Worm (Caenorhabditis elegans) whole organism, L1 larva: Measurements from ENCODE around the gene T01B11.1.
A peak's percentile ranks its signal among the peaks of the same experiment; 100 is the strongest.

ENCODE experiments used
- C04F5.9 ChIP-seq: sonication (generic microtip); optimal IDR thresholded peaks from 2 replicates; lab custom pipeline; 2016; ENCODE audit warnings: missing genetic modification characterization, missing compliant biosample characterization
- C34B4.2 ChIP-seq: sonication (generic microtip); optimal IDR thresholded peaks from 2 replicates; lab custom pipeline; 2017; ENCODE audit warnings: mild to moderate bottlenecking, missing genetic modification characterization, missing compliant biosample characterization
- F16B12.6 ChIP-seq: fragments of 150-350 bp; optimal IDR thresholded peaks from 2 replicates; lab custom pipeline; 2014; ENCODE audit warnings: missing biosample characterization, missing genetic modification characterization
- Y116A8C.19 ChIP-seq: sonication (generic microtip); optimal IDR thresholded peaks from 2 replicates; lab custom pipeline; 2016; ENCODE audit warnings: missing compliant biosample characterization, missing genetic modification characterization, borderline replicate concordance
- aha-1 ChIP-seq: fragments of 150-350 bp; optimal IDR thresholded peaks from 2 replicates; lab custom pipeline; 2014; ENCODE audit warnings: missing biosample characterization, missing genetic modification characterization
- aly-2 ChIP-seq: fragments of 150-350 bp; optimal IDR thresholded peaks from 2 replicates; lab custom pipeline; 2014; ENCODE audit warnings: missing biosample characterization, missing genetic modification characterization
- blmp-1 ChIP-seq: fragments of 150-350 bp; optimal IDR thresholded peaks from 2 replicates; lab custom pipeline; 2014; ENCODE audit warnings: missing biosample characterization, missing genetic modification characterization
- ces-1 ChIP-seq: fragments of 150-350 bp; optimal IDR thresholded peaks from 2 replicates; lab custom pipeline; 2014; ENCODE audit warnings: missing biosample characterization, missing genetic modification reagents, missing genetic modification characterization
- efl-1 ChIP-seq, 4 experiments: fragments of 150-350 bp; optimal IDR thresholded peaks in 3 of 4; peaks in 1 of 4; 1 replicate in 1 of 4; 2 replicates in 3 of 4; lab custom pipeline; 2014; ENCODE audit warnings: missing biosample characterization in 2 of 4, missing genetic modification characterization in 2 of 4, missing genetic modification reagents in 2 of 4
- efl-3 ChIP-seq: fragments of 200-800 bp; sonication (Bioruptor generic); optimal IDR thresholded peaks from 2 replicates; lab custom pipeline; 2018; ENCODE audit warnings: mild to moderate bottlenecking, missing genetic modification characterization, missing compliant biosample characterization
- egl-13 ChIP-seq: sonication (generic microtip); optimal IDR thresholded peaks from 2 replicates; lab custom pipeline; 2016; ENCODE audit warnings: missing genotype, missing genetic modification reagents, missing genetic modification characterization, missing compliant biosample characterization
- egl-27 ChIP-seq, 2 experiments: fragments of 150-350 bp in 1 of 2; sonication (generic microtip); optimal IDR thresholded peaks; 3 replicates each; lab custom pipeline; 2017 to 2018; ENCODE audit warnings: missing biosample characterization in 2 of 2, missing genetic modification characterization in 2 of 2, missing genetic modification reagents in 2 of 2
- elt-2 ChIP-seq: sonication (generic microtip); optimal IDR thresholded peaks from 2 replicates; lab custom pipeline; 2016; ENCODE audit warnings: missing genetic modification characterization, mild to moderate bottlenecking, inconsistent platforms, missing compliant biosample characterization, missing genetic modification reagents
- elt-3 ChIP-seq, 6 experiments: fragments of 150-350 bp in 1 of 6; sonication (generic microtip); optimal IDR thresholded peaks; 2 replicates each; lab custom pipeline; 2017 to 2018; ENCODE audit warnings: missing biosample characterization in 6 of 6, missing genetic modification characterization in 6 of 6, inconsistent platforms in 1 of 6
- ets-5 ChIP-seq: fragments of 200-800 bp; sonication (Bioruptor generic); IDR thresholded peaks from 2 replicates; pipeline ENCODE4 v1.3.6; 2022; ENCODE audit warnings: missing genetic modification characterization, missing compliant biosample characterization
- fkh-10 ChIP-seq: sonication (generic microtip); optimal IDR thresholded peaks from 2 replicates; lab custom pipeline; 2017; ENCODE audit warnings: missing biosample characterization, missing genetic modification reagents, missing genetic modification characterization
- fkh-8 ChIP-seq: sonication (generic microtip); optimal IDR thresholded peaks from 2 replicates; lab custom pipeline; 2016; ENCODE audit warnings: mild to moderate bottlenecking, missing genetic modification characterization, missing compliant biosample characterization
- grh-1 ChIP-seq: fragments of 200-800 bp; sonication (Bioruptor generic); IDR thresholded peaks from 2 replicates; pipeline ENCODE4 v1.3.6; 2022; ENCODE audit warnings: missing genetic modification reagents, missing genetic modification characterization, missing compliant biosample characterization
- hlh-17 ChIP-seq: fragments of 200-800 bp; sonication (Bioruptor generic); optimal IDR thresholded peaks from 2 replicates; lab custom pipeline; 2018; ENCODE audit warnings: missing genetic modification characterization, mild to moderate bottlenecking, missing compliant biosample characterization, moderate library complexity, borderline replicate concordance
- jun-1 ChIP-seq: fragments of 150-350 bp; optimal IDR thresholded peaks from 2 replicates; lab custom pipeline; 2014; ENCODE audit warnings: missing biosample characterization, missing genetic modification reagents, missing genetic modification characterization
- lin-13 ChIP-seq: fragments of 150-350 bp; optimal IDR thresholded peaks from 2 replicates; lab custom pipeline; 2014; ENCODE audit warnings: missing biosample characterization, missing genetic modification reagents, missing genetic modification characterization
- lin-14 ChIP-seq: fragments of 200-800 bp; sonication (Bioruptor generic); optimal IDR thresholded peaks from 2 replicates; lab custom pipeline; 2018; ENCODE audit warnings: mild to moderate bottlenecking, missing genetic modification characterization, moderate library complexity, missing compliant biosample characterization
- lin-39 ChIP-seq: fragments of 150-350 bp; optimal IDR thresholded peaks from 2 replicates; lab custom pipeline; 2014; ENCODE audit warnings: missing biosample characterization, missing genetic modification reagents, missing genetic modification characterization
- lir-3 ChIP-seq: sonication (generic microtip); optimal IDR thresholded peaks from 2 replicates; lab custom pipeline; 2016; ENCODE audit warnings: mild to moderate bottlenecking, missing genetic modification characterization, moderate library complexity, missing compliant biosample characterization; ENCODE audit not compliant: poor library complexity
- lsy-2 ChIP-seq, 2 experiments: fragments of 150-350 bp; optimal IDR thresholded peaks; 2 replicates each; lab custom pipeline; 2014; ENCODE audit warnings: missing biosample characterization in 2 of 2, missing genetic modification characterization in 2 of 2
- mab-9 ChIP-seq: fragments of 200-800 bp; sonication (Bioruptor generic); IDR thresholded peaks from 2 replicates; pipeline ENCODE4 v1.3.6; 2022; ENCODE audit warnings: missing genetic modification reagents, missing genetic modification characterization, missing compliant biosample characterization
- mep-1 ChIP-seq: fragments of 150-350 bp; optimal IDR thresholded peaks from 2 replicates; lab custom pipeline; 2014; ENCODE audit warnings: missing biosample characterization, missing genetic modification characterization
- nhr-11 ChIP-seq: fragments of 150-350 bp; optimal IDR thresholded peaks from 2 replicates; lab custom pipeline; 2014; ENCODE audit warnings: missing biosample characterization, missing genetic modification characterization
- nhr-12 ChIP-seq: sonication (generic microtip); optimal IDR thresholded peaks from 2 replicates; lab custom pipeline; 2017; ENCODE audit warnings: missing biosample characterization, missing genetic modification characterization
- nhr-20 ChIP-seq: sonication (generic microtip); optimal IDR thresholded peaks from 2 replicates; lab custom pipeline; 2016; ENCODE audit warnings: mild to moderate bottlenecking, missing genetic modification characterization, missing compliant biosample characterization
- nhr-237 ChIP-seq: fragments of 150-350 bp; optimal IDR thresholded peaks from 2 replicates; lab custom pipeline; 2014; ENCODE audit warnings: missing biosample characterization, missing genetic modification characterization
- nhr-71 ChIP-seq: sonication (generic microtip); optimal IDR thresholded peaks from 2 replicates; lab custom pipeline; 2016; ENCODE audit warnings: mild to moderate bottlenecking, missing genetic modification characterization, moderate library complexity, missing compliant biosample characterization
- nhr-84 ChIP-seq: sonication (generic microtip); optimal IDR thresholded peaks from 2 replicates; lab custom pipeline; 2017; ENCODE audit warnings: missing biosample characterization, missing genetic modification characterization
- nhr-85 ChIP-seq: sonication (generic microtip); peaks from one replicate; lab custom pipeline; 2016; ENCODE audit warnings: missing genetic modification characterization, inconsistent platforms, missing compliant biosample characterization
- pag-3 ChIP-seq: sonication (generic microtip); optimal IDR thresholded peaks from 2 replicates; lab custom pipeline; 2017; ENCODE audit warnings: missing genetic modification characterization, mild to moderate bottlenecking, missing compliant biosample characterization, antibody characterized with exemption, borderline replicate concordance; ENCODE audit not compliant: insufficient read depth
- pax-3 ChIP-seq: fragments of 200-800 bp; sonication (Bioruptor generic); optimal IDR thresholded peaks from 2 replicates; lab custom pipeline; 2018; ENCODE audit warnings: mild to moderate bottlenecking, missing genetic modification characterization, moderate library complexity, missing compliant biosample characterization
- pqm-1 ChIP-seq: sonication (generic microtip); optimal IDR thresholded peaks from 3 replicates; lab custom pipeline; 2017; ENCODE audit warnings: missing biosample characterization, missing genetic modification characterization
- skn-1 ChIP-seq: fragments of 150-350 bp; optimal IDR thresholded peaks from 2 replicates; lab custom pipeline; 2014; ENCODE audit warnings: missing biosample characterization, missing genetic modification characterization
- snpc-4 ChIP-seq: fragments of 150-350 bp; optimal IDR thresholded peaks from 2 replicates; lab custom pipeline; 2014; ENCODE audit warnings: missing biosample characterization, missing genetic modification characterization
- sptf-1 ChIP-seq: fragments of 150-350 bp; optimal IDR thresholded peaks from 2 replicates; lab custom pipeline; 2014; ENCODE audit warnings: missing biosample characterization, missing genetic modification characterization
- swsn-7 ChIP-seq: sonication (generic microtip); optimal IDR thresholded peaks from 2 replicates; lab custom pipeline; 2016; ENCODE audit warnings: missing genetic modification characterization, missing compliant biosample characterization
- tbx-2 ChIP-seq: sonication (generic microtip); optimal IDR thresholded peaks from 2 replicates; lab custom pipeline; 2016; ENCODE audit warnings: missing genetic modification characterization, missing compliant biosample characterization
- unc-130 ChIP-seq: fragments of 150-350 bp; optimal IDR thresholded peaks from 2 replicates; lab custom pipeline; 2017; ENCODE audit warnings: missing biosample characterization, missing genetic modification characterization, inconsistent platforms
- unc-30 ChIP-seq: sonication (generic microtip); optimal IDR thresholded peaks from 2 replicates; lab custom pipeline; 2017; ENCODE audit warnings: missing biosample characterization, missing genetic modification characterization
- unc-86 ChIP-seq: sonication (generic microtip); optimal IDR thresholded peaks from 2 replicates; lab custom pipeline; 2016; ENCODE audit warnings: missing genetic modification characterization, missing compliant biosample characterization
- xbp-1 ChIP-seq: sonication (generic microtip); optimal IDR thresholded peaks from 2 replicates; lab custom pipeline; 2016; ENCODE audit warnings: missing genetic modification characterization, missing compliant biosample characterization
- ztf-11 ChIP-seq, 2 experiments: sonication (generic microtip); optimal IDR thresholded peaks; 2 replicates each; lab custom pipeline; 2016 to 2017; ENCODE audit warnings: missing genetic modification characterization in 2 of 2, missing biosample characterization in 1 of 2, missing compliant biosample characterization in 1 of 2
- ztf-4 ChIP-seq: fragments of 150-350 bp; optimal IDR thresholded peaks from 2 replicates; lab custom pipeline; 2014; ENCODE audit warnings: missing biosample characterization, missing genetic modification characterization

Gene T01B11.1

DNA sequence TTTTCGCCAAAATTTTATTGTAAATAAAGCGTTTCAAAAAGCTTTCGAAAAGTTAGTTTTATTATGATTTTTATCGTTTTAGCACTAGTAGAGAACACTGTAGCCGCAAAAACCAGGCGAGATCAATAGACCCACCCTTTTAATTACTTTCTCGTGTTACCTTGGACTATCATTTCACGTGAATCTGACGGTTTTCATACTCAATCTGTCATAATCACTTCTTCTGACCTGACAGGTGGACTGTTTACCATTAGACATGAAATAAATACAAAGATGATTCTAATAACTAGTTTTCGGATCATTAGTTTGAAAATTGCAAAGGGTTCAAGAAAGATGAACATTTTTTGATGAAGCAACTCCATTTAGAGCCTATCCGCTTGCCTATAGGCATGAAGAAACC is 16.1 kb downstream of the T01B11.1 start (continued):
- TF ChIP-seq lsy-2 (tag; optimal IDR thresholded peaks at IDR 0.05; lab: Kevin White, UChicago), result peak in 1 of 2 experiments; percentile 2
- no peak for TF ChIP-seq egl-27 (tag; optimal IDR thresholded peaks at IDR 0.05; lab: Kevin White, UChicago)
- TF ChIP-seq tbx-2 (tag; lab: Kevin White, UChicago), result peak; percentile 57
- no peak for TF ChIP-seq aha-1 (tag; lab: Kevin White, UChicago)

DNA sequence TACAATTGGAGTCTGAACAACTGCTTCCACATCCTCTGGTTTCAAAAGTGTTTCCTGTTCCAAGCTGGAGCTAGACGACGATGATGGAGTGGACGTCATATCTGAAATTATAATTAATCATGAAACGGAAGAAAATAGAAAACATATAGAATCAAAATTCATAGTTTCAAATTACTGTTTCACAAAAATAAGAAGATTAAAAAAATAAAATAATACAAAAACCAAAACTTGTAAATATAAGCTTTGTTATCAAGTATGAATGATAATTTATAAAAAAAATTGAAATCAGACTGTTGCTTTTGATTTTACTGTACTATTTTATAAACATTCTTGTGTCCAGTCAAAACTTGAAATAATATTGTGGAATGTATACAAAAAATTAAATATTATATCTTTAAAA is 16.7 kb downstream of the T01B11.1 start, which contains the start of gene str-176:
Gene str-176, minus strand, starts transcription at position 101 of the 400 bp plus-strand sequence.
- TF ChIP-seq mep-1, result no peak
- TF ChIP-seq snpc-4 (tag; lab: Kevin White, UChicago), result no peak
- TF ChIP-seq unc-130 (tag; lab: Kevin White, UChicago), result no peak
- no peak for TF ChIP-seq nhr-11 (tag; lab: Kevin White, UChicago)
- TF ChIP-seq nhr-12 (tag; lab: Kevin White, UChicago), result no peak
- no peak for TF ChIP-seq blmp-1 (tag; lab: Kevin White, UChicago)
- TF ChIP-seq efl-1 (optimal IDR thresholded peaks at IDR 0.05; lab: Kevin White, UChicago), result no peak
- no peak for TF ChIP-seq efl-1 (GFP tag; optimal IDR thresholded peaks at IDR 0.05 in 1 of 2; lab: Kevin White, UChicago)
- TF ChIP-seq pqm-1 (tag; lab: Kevin White, UChicago), result no peak
- TF ChIP-seq nhr-20 (tag; lab: Kevin White, UChicago), result no peak
- TF ChIP-seq fkh-10 (GFP tag; lab: Kevin White, UChicago), result no peak
- no peak for TF ChIP-seq F16B12.6
- no peak for TF ChIP-seq aly-2 (tag; lab: Kevin White, UChicago)
- no peak for TF ChIP-seq unc-30
- TF ChIP-seq nhr-237 (tag; lab: Kevin White, UChicago), result no peak
- no peak for TF ChIP-seq sptf-1 (tag; lab: Kevin White, UChicago)

DNA sequence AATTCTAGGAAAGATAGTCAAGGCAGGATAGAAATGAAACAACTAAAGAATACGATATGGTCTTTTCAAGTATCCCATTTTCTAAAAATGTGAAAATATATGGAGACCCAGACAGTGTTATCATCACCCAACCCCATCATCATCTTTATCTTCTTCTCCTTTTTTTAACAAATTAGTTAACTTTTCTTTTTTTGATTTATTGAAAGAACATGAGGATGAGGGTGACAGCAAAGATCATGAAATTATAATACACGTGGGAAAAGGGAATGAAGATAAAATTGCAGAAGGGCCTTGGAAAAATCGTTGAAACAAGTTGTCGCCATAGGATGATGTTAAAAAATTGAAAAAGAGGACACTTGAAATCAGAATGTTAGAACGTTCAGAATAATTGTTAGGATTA is 17.2 kb downstream of the T01B11.1 start:
- TF ChIP-seq pqm-1 (tag; lab: Kevin White, UChicago), result no peak
- no peak for TF ChIP-seq C04F5.9 (tag; lab: Kevin White, UChicago)
- no peak for TF ChIP-seq lin-13 (GFP tag; lab: Kevin White, UChicago)
- TF ChIP-seq hlh-17 (GFP tag; lab: Kevin White, UChicago), result no peak
- no peak for TF ChIP-seq fkh-8 (tag; lab: Kevin White, UChicago)
- TF ChIP-seq ets-5 (GFP tag; lab: Robert Waterston, UW), result no peak
- no peak for TF ChIP-seq xbp-1 (tag; lab: Kevin White, UChicago)
- TF ChIP-seq pag-3 (tag; lab: Kevin White, UChicago), result no peak
- no peak for TF ChIP-seq ces-1 (GFP tag; lab: Kevin White, UChicago)
- no peak for TF ChIP-seq pax-3 (tag; lab: Kevin White, UChicago)
- no peak for TF ChIP-seq nhr-84 (tag; lab: Kevin White, UChicago)
- TF ChIP-seq C34B4.2 (tag; lab: Kevin White, UChicago), result no peak
- peak; percentile 82 for TF ChIP-seq nhr-85 (tag; lab: Kevin White, UChicago)
- TF ChIP-seq skn-1 (tag; lab: Kevin White, UChicago), result no peak
- no peak for TF ChIP-seq Y116A8C.19 (tag; lab: Kevin White, UChicago)
- no peak for TF ChIP-seq ztf-11 (tag; optimal IDR thresholded peaks at IDR 0.05; lab: Kevin White, UChicago)
- peak; percentile 57 for TF ChIP-seq nhr-20 (tag; lab: Kevin White, UChicago)
- TF ChIP-seq lin-39 (tag; lab: Kevin White, UChicago), result no peak
- no peak for TF ChIP-seq aha-1 (tag; lab: Kevin White, UChicago)
- TF ChIP-seq egl-13 (tag; lab: Kevin White, UChicago), result no peak
- TF ChIP-seq egl-27 (tag; optimal IDR thresholded peaks at IDR 0.05; lab: Kevin White, UChicago), result no peak
- TF ChIP-seq unc-86 (tag; lab: Kevin White, UChicago), result no peak
- no peak for TF ChIP-seq mep-1
- TF ChIP-seq unc-130 (tag; lab: Kevin White, UChicago), result no peak
- TF ChIP-seq swsn-7 (tag; lab: Kevin White, UChicago), result no peak
- TF ChIP-seq nhr-71 (tag; lab: Kevin White, UChicago), result peak; percentile 49
- TF ChIP-seq lsy-2 (tag; optimal IDR thresholded peaks at IDR 0.05; lab: Kevin White, UChicago), result no peak
- no peak for TF ChIP-seq mab-9 (GFP tag; lab: Robert Waterston, UW)
- TF ChIP-seq lir-3 (tag; lab: Kevin White, UChicago), result no peak
- TF ChIP-seq grh-1 (GFP tag; lab: Robert Waterston, UW), result no peak
- TF ChIP-seq elt-2, result no peak
- no peak for TF ChIP-seq ztf-4 (tag; lab: Kevin White, UChicago)
- TF ChIP-seq elt-3 (tag; optimal IDR thresholded peaks at IDR 0.05; lab: Kevin White, UChicago), result peak in 4 of 6 experiments; percentile 60 to 86 (median 68)
- peak; percentile 55 for TF ChIP-seq lin-14 (GFP tag; lab: Kevin White, UChicago)
- no peak for TF ChIP-seq efl-3
- TF ChIP-seq blmp-1 (tag; lab: Kevin White, UChicago), result peak; percentile 33
- TF ChIP-seq jun-1, result no peak
